Worm (Caenorhabditis elegans) whole organism, L4/young adult: ENCODE measurements around the gene F46F2.3.

Source experiments
- dao-5 ChIP-seq: sonication (generic microtip); optimal IDR thresholded peaks from 2 replicates; lab custom pipeline; 2016; ENCODE audit warnings: missing genotype, missing genetic modification characterization, moderate library complexity, missing compliant biosample characterization
- him-1 ChIP-seq: sonication (generic microtip); optimal IDR thresholded peaks from 2 replicates; lab custom pipeline; 2016; ENCODE audit warnings: missing genotype, missing genetic modification reagents, missing genetic modification characterization, missing compliant biosample characterization

ce11 chrX:15221107-15221506 is 39.0 kb downstream of the F46F2.3 start:
- TF ChIP-seq dao-5 (tag; lab: Kevin White, UChicago) (no peak), him-1 (tag; lab: Kevin White, UChicago) (no peak)
